Worm (Caenorhabditis elegans): Measurements from ENCODE around the gene K07F5.7.

The K07F5.7 gene

DNA sequence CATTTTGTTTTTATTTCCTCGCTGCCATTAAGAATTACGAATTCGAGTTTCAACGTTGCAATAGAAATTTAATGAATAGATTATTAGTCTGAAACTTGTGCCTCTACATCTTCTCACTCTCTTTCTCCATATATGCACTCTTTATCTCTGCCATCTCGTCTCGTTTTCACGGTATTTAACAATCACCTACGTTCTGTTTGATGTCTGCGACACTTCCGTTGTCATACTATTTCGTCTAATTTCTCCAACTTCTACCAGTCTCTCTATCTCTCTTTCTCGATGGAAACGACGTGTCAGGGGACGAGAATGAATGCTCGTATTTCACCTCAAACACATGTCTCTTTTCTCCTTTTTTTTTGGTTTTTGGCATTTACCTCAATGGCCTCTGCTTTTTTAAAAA lies 25.9 kb upstream of the K07F5.7 start:
- peak; percentile 69 for TF ChIP-seq unc-55 (GFP tag; optimal IDR thresholded peaks at IDR 0.05)
- TF ChIP-seq mdl-1 (tag; optimal IDR thresholded peaks at IDR 0.05), result peak in 1 of 2 experiments; percentile 23
- TF ChIP-seq nhr-129 (tag; optimal IDR thresholded peaks at IDR 0.05), result peak; percentile 78
- peak; percentile 64 for TF ChIP-seq fos-1 (tag; optimal IDR thresholded peaks at IDR 0.05)
- peak; percentile 36 for TF ChIP-seq ama-1 (optimal IDR thresholded peaks at IDR 0.05)
- TF ChIP-seq ceh-16 (tag; optimal IDR thresholded peaks at IDR 0.05), result peak; percentile 61
- TF ChIP-seq nhr-25 (tag; optimal IDR thresholded peaks at IDR 0.05), result peak; percentile 25
- TF ChIP-seq ztf-1 (GFP tag; conservative IDR thresholded peaks at IDR 0.05), result no peak
- peak; percentile 11 for TF ChIP-seq gmeb-1 (tag; optimal IDR thresholded peaks at IDR 0.05)
- TF ChIP-seq lin-13 (GFP tag; optimal IDR thresholded peaks at IDR 0.05), result peak; percentile 28
- no peak for TF ChIP-seq elt-3 (tag; optimal IDR thresholded peaks at IDR 0.05)
- peak; percentile 90 for TF ChIP-seq crh-2 (tag; optimal IDR thresholded peaks at IDR 0.05)
- TF ChIP-seq C34F6.9 (tag; optimal IDR thresholded peaks at IDR 0.05), result peak; percentile 61
- TF ChIP-seq F13H6.1 (tag; optimal IDR thresholded peaks at IDR 0.05), result peak; percentile 73
- peak in 1 of 2 experiments; percentile 56 for TF ChIP-seq lsy-2 (tag; optimal IDR thresholded peaks at IDR 0.05)
- peak; percentile 54 for TF ChIP-seq nhr-6 (tag; optimal IDR thresholded peaks at IDR 0.05)
- TF ChIP-seq ztf-11 (tag; optimal IDR thresholded peaks at IDR 0.05), result no peak
- TF ChIP-seq sma-9 (GFP tag; optimal IDR thresholded peaks at IDR 0.05), result peak; percentile 68
- no peak for TF ChIP-seq sma-9 (tag; optimal IDR thresholded peaks at IDR 0.05)
- peak; percentile 53 for TF ChIP-seq egl-27 (tag; optimal IDR thresholded peaks at IDR 0.05)
- TF ChIP-seq sma-3 (GFP tag; optimal IDR thresholded peaks at IDR 0.05), result peak; percentile 10
- no peak for TF ChIP-seq nhr-77 (tag; optimal IDR thresholded peaks at IDR 0.05)
- peak; percentile 39 for TF ChIP-seq nhr-21 (tag; optimal IDR thresholded peaks at IDR 0.05)
- no peak for TF ChIP-seq lin-39 (tag; optimal IDR thresholded peaks at IDR 0.05)
- TF ChIP-seq ceh-82 (tag; optimal IDR thresholded peaks at IDR 0.05), result no peak
- TF ChIP-seq blmp-1 (tag; optimal IDR thresholded peaks at IDR 0.05; ENCODE audit: insufficient read depth), result peak; percentile 14

DNA sequence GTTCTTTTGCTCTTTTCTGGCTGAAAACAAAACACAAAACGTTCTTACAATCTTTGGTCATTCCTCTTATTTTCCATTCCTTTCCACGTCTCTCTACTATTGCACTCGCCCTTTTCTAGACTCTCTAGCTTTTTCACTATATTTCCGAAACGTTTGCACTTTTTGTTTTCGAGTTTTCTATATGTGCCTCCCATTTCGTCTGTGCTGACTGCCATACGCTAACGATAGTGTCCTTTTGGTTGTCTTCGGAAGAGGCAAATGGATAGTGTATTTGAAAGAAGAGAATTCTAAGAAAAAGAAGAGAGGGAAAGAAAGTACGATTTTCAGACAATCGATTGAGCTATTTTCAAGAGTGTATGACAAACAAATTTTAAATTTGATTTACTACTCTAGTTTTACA lies 24.8 kb upstream of the K07F5.7 start:
- TF ChIP-seq R02D3.7 (tag; optimal IDR thresholded peaks at IDR 0.05), result no peak
- no peak for TF ChIP-seq blmp-1 (tag; optimal IDR thresholded peaks at IDR 0.05; ENCODE audit: insufficient read depth)
- TF ChIP-seq dmd-4 (tag; optimal IDR thresholded peaks at IDR 0.05), result no peak
- no peak for TF ChIP-seq elt-1 (tag; optimal IDR thresholded peaks at IDR 0.05)
- no peak for TF ChIP-seq aly-2 (tag; optimal IDR thresholded peaks at IDR 0.05)
- no peak for TF ChIP-seq Y55F3AM.14 (GFP tag; optimal IDR thresholded peaks at IDR 0.05)
- no peak for TF ChIP-seq ama-1 (optimal IDR thresholded peaks at IDR 0.05)
- no peak for TF ChIP-seq peb-1 (tag; optimal IDR thresholded peaks at IDR 0.05)
- TF ChIP-seq unc-62 (GFP tag; optimal IDR thresholded peaks at IDR 0.05), result no peak
- no peak for TF ChIP-seq nhr-23 (tag; optimal IDR thresholded peaks at IDR 0.05)
- TF ChIP-seq alr-1 (tag; optimal IDR thresholded peaks at IDR 0.05), result no peak
- TF ChIP-seq lin-39 (tag; optimal IDR thresholded peaks at IDR 0.05), result no peak
- peak; percentile 35 for TF ChIP-seq C34F6.9 (tag; optimal IDR thresholded peaks at IDR 0.05)
- TF ChIP-seq nhr-6 (tag; optimal IDR thresholded peaks at IDR 0.05), result no peak
- no peak for TF ChIP-seq mbf-1 (tag; optimal IDR thresholded peaks at IDR 0.05)
- no peak for TF ChIP-seq sem-4 (tag; optimal IDR thresholded peaks at IDR 0.05)
- TF ChIP-seq fos-1 (tag; optimal IDR thresholded peaks at IDR 0.05), result peak; percentile 81
- no peak for TF ChIP-seq snpc-4 (tag; optimal IDR thresholded peaks at IDR 0.05)
- TF ChIP-seq nhr-10 (tag; optimal IDR thresholded peaks at IDR 0.05), result no peak
- TF ChIP-seq lin-11 (tag; optimal IDR thresholded peaks at IDR 0.05), result no peak
- peak in 1 of 2 experiments; percentile 34 for TF ChIP-seq lsy-2 (tag; optimal IDR thresholded peaks at IDR 0.05)
- peak; percentile 36 for TF ChIP-seq F13H6.1 (tag; optimal IDR thresholded peaks at IDR 0.05)
- TF ChIP-seq ztf-11 (tag; optimal IDR thresholded peaks at IDR 0.05), result no peak
- TF ChIP-seq crh-2 (tag; optimal IDR thresholded peaks at IDR 0.05), result peak; percentile 78
- TF ChIP-seq zag-1 (tag; optimal IDR thresholded peaks at IDR 0.05), result peak; percentile 57
- no peak for TF ChIP-seq nhr-25 (tag; optimal IDR thresholded peaks at IDR 0.05)
- peak; percentile 47 for TF ChIP-seq nhr-129 (tag; optimal IDR thresholded peaks at IDR 0.05)
- TF ChIP-seq mdl-1 (tag; optimal IDR thresholded peaks at IDR 0.05), result no peak
- TF ChIP-seq sma-3 (GFP tag; optimal IDR thresholded peaks at IDR 0.05), result no peak
- TF ChIP-seq sma-9 (GFP tag; optimal IDR thresholded peaks at IDR 0.05), result peak; percentile 70
- TF ChIP-seq sma-9 (tag; optimal IDR thresholded peaks at IDR 0.05), result no peak
- no peak for TF ChIP-seq elt-3 (tag; optimal IDR thresholded peaks at IDR 0.05)
- TF ChIP-seq lin-13 (GFP tag; optimal IDR thresholded peaks at IDR 0.05), result no peak
- TF ChIP-seq unc-39 (tag; optimal IDR thresholded peaks at IDR 0.05), result no peak
- peak; percentile 9 for TF ChIP-seq unc-55 (GFP tag; optimal IDR thresholded peaks at IDR 0.05)
- no peak for TF ChIP-seq nhr-77 (tag; optimal IDR thresholded peaks at IDR 0.05)
- TF ChIP-seq ztf-1 (GFP tag; conservative IDR thresholded peaks at IDR 0.05), result no peak
- TF ChIP-seq skn-1 (tag; optimal IDR thresholded peaks at IDR 0.05), result peak; percentile 32
- no peak for TF ChIP-seq nhr-237 (tag; optimal IDR thresholded peaks at IDR 0.05)
- no peak for TF ChIP-seq ZK546.5 (tag; optimal IDR thresholded peaks at IDR 0.05)
